Worm (Caenorhabditis elegans) whole organism, early embryonic: ENCODE measurements around the gene del-5.

Experiments used
- B0310.2 ChIP-seq: sonication (generic microtip); optimal IDR thresholded peaks from 2 replicates; lab custom pipeline; 2016; ENCODE audit warnings: mild to moderate bottlenecking, missing genetic modification characterization, missing compliant biosample characterization
- F13C5.2 ChIP-seq: sonication (generic microtip); optimal IDR thresholded peaks from 2 replicates; lab custom pipeline; 2017; ENCODE audit warnings: mild to moderate bottlenecking, missing genetic modification characterization, inconsistent platforms, missing compliant biosample characterization
- aly-1 ChIP-seq: sonication (generic microtip); optimal IDR thresholded peaks from 2 replicates; lab custom pipeline; 2016; ENCODE audit warnings: missing genetic modification characterization, missing compliant biosample characterization
- ama-1 ChIP-seq: fragments of 150-350 bp; optimal IDR thresholded peaks from 2 replicates; lab custom pipeline; 2014
- ceh-13 ChIP-seq: fragments of 200-800 bp; sonication (Bioruptor generic); optimal IDR thresholded peaks from 2 replicates; lab custom pipeline; 2018; ENCODE audit warnings: mild to moderate bottlenecking, missing genetic modification characterization, missing compliant biosample characterization
- ceh-36 ChIP-seq: sonication (generic microtip); optimal IDR thresholded peaks from 2 replicates; lab custom pipeline; 2016; ENCODE audit warnings: missing genetic modification characterization, inconsistent platforms, missing compliant biosample characterization
- ets-7 ChIP-seq: sonication (generic microtip); optimal IDR thresholded peaks from 2 replicates; lab custom pipeline; 2016; ENCODE audit warnings: missing genotype, missing genetic modification characterization, missing compliant biosample characterization
- flt-1 ChIP-seq: fragments of 200-800 bp; sonication (Bioruptor generic); IDR thresholded peaks from 2 replicates; pipeline ENCODE4 v1.3.6; 2022; ENCODE audit warnings: missing genetic modification characterization, missing compliant biosample characterization
- hmbx-1 ChIP-seq: sonication (generic microtip); optimal IDR thresholded peaks from 2 replicates; lab custom pipeline; 2016; ENCODE audit warnings: mild to moderate bottlenecking, missing genetic modification characterization, missing compliant biosample characterization
- hmg-4 ChIP-seq: fragments of 200-800 bp; sonication (Bioruptor generic); optimal IDR thresholded peaks from 2 replicates; lab custom pipeline; 2018; ENCODE audit warnings: mild to moderate bottlenecking, missing genetic modification characterization, missing compliant biosample characterization
- hnd-1 ChIP-seq: sonication (generic microtip); optimal IDR thresholded peaks from 2 replicates; lab custom pipeline; 2016; ENCODE audit warnings: missing genetic modification characterization, missing compliant biosample characterization
- pes-1 ChIP-seq: fragments of 200-800 bp; sonication (Bioruptor generic); IDR thresholded peaks from 2 replicates; pipeline ENCODE4 v1.3.6; 2022; ENCODE audit warnings: missing genetic modification reagents, missing genetic modification characterization, missing compliant biosample characterization
- scrt-1 ChIP-seq: fragments of 200-800 bp; sonication (Bioruptor generic); IDR thresholded peaks from 2 replicates; pipeline ENCODE4 v1.3.6; 2022; ENCODE audit warnings: missing genetic modification characterization, missing compliant biosample characterization
- sea-1 ChIP-seq: fragments of 200-800 bp; sonication (Bioruptor generic); conservative IDR thresholded peaks from 2 replicates; pipeline ENCODE4 v1.3.6; 2022; ENCODE audit warnings: missing genetic modification characterization, missing compliant biosample characterization
- tbx-11 ChIP-seq: fragments of 200-800 bp; sonication (Bioruptor generic); IDR thresholded peaks from 2 replicates; pipeline ENCODE4 v1.3.6; 2022; ENCODE audit warnings: missing genetic modification characterization, missing compliant biosample characterization
- tbx-37 ChIP-seq: fragments of 200-800 bp; sonication (Bioruptor generic); conservative IDR thresholded peaks from 2 replicates; pipeline ENCODE4 v1.3.6; 2022; ENCODE audit warnings: missing genetic modification reagents, missing genetic modification characterization, missing compliant biosample characterization
- tra-4 ChIP-seq: sonication (generic microtip); optimal IDR thresholded peaks from 2 replicates; lab custom pipeline; 2017; ENCODE audit warnings: missing genetic modification characterization, missing compliant biosample characterization

del-5 gene

DNA sequence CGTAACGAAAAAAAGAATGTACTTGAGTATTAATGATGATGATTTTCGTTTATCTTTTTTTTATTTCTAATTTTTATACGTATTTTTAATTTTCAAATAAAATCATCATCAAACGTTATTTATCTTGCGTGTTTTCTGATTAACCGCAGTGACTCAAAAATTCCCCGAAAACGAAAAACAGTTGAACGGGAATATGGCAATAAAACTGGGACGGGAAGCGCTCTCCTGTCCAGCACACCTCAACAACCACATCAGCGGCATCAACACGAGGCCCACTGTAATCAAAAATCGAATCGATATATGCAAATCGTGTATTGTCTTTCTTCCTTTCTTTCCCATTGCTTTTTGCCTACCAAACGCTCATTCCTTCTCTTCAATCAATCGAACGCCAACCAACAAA lies 48.8 kb downstream of the del-5 start, which contains the start of gene K09C8.2:
Gene K09C8.2, plus strand, starts transcription at position 301 of the 400 bp plus-strand sequence.
- no peak for TF ChIP-seq ama-1 (lab: Kevin White, UChicago)
- no peak for TF ChIP-seq hmg-4
- TF ChIP-seq flt-1 (GFP tag; lab: Robert Waterston, UW), result no peak
- no peak for TF ChIP-seq sea-1 (GFP tag; lab: Robert Waterston, UW)
- TF ChIP-seq F13C5.2 (tag; lab: Kevin White, UChicago), result no peak
- TF ChIP-seq hnd-1 (tag; lab: Kevin White, UChicago), result no peak
- no peak for TF ChIP-seq tbx-37
- no peak for TF ChIP-seq pes-1 (GFP tag; lab: Robert Waterston, UW)

DNA sequence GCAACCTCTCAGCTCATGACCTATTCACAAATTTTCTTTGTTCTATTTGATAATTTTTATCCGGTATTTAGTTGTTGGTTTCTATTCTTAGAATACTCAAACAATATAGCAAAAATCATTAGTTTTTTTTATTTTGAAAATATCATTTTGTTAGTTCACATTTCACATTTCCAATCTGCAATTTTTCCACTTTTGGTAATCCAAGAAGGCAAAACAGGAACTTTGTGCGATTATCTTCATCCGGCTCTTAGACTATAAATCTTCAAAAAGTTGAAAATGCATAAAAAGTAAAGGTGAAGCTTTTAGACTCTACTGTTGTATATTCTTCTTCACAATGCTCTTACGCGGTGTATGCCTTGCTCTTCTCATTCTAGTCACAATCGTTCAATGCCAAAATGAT lies 49.6 kb downstream of the del-5 start, which contains the start of gene nlp-19:
Gene nlp-19, plus strand, starts transcription at position 301 of the 400 bp plus-strand sequence.
- TF ChIP-seq F13C5.2 (tag; lab: Kevin White, UChicago) (no peak), scrt-1 (GFP tag; lab: Robert Waterston, UW) (no peak), tbx-11 (GFP tag; lab: Robert Waterston, UW) (no peak), aly-1 (tag; lab: Kevin White, UChicago) (no peak)

ce11 chrX:10956972-10957678 lies 50.9 kb downstream of the del-5 start:
- TF ChIP-seq tra-4 (tag; lab: Kevin White, UChicago) (no peak), ama-1 (lab: Kevin White, UChicago) (no peak), ceh-36 (no peak), tbx-37 (no peak), hmbx-1 (tag; lab: Kevin White, UChicago) (no peak), pes-1 (GFP tag; lab: Robert Waterston, UW) (no peak), tbx-11 (GFP tag; lab: Robert Waterston, UW) (no peak), B0310.2 (tag; lab: Kevin White, UChicago) (no peak), sea-1 (GFP tag; lab: Robert Waterston, UW) (no peak), hnd-1 (tag; lab: Kevin White, UChicago) (no peak), flt-1 (GFP tag; lab: Robert Waterston, UW) (no peak), scrt-1 (GFP tag; lab: Robert Waterston, UW) (no peak), ceh-13 (no peak), ets-7 (tag; lab: Kevin White, UChicago) (no peak), aly-1 (tag; lab: Kevin White, UChicago) (no peak)
